Worm (Caenorhabditis elegans) whole organism, L2 larva: ENCODE results near the gene D2024.18.
A peak's percentile ranks its signal among the peaks of the same experiment; 100 is the strongest.

Experiments
- C34F6.9 ChIP-seq: fragments of 150-350 bp; optimal IDR thresholded peaks from 2 replicates; lab custom pipeline; 2014; ENCODE audit warnings: missing biosample characterization, missing genetic modification characterization
- F13H6.1 ChIP-seq: sonication (generic microtip); optimal IDR thresholded peaks from 2 replicates; lab custom pipeline; 2016; ENCODE audit warnings: missing genetic modification characterization, missing compliant biosample characterization
- R02D3.7 ChIP-seq: fragments of 150-350 bp; optimal IDR thresholded peaks from 2 replicates; lab custom pipeline; 2014; ENCODE audit warnings: missing biosample characterization, missing genetic modification characterization
- Y55F3AM.14 ChIP-seq: fragments of 200-800 bp; sonication (Bioruptor generic); optimal IDR thresholded peaks from 2 replicates; lab custom pipeline; 2018; ENCODE audit warnings: mild to moderate bottlenecking, missing genetic modification characterization, missing compliant biosample characterization
- ZK546.5 ChIP-seq: sonication (generic microtip); optimal IDR thresholded peaks from 2 replicates; lab custom pipeline; 2017; ENCODE audit warnings: missing biosample characterization, missing genetic modification characterization
- alr-1 ChIP-seq: fragments of 150-350 bp; optimal IDR thresholded peaks from 2 replicates; lab custom pipeline; 2014; ENCODE audit warnings: missing biosample characterization, missing genetic modification characterization
- aly-2 ChIP-seq: fragments of 150-350 bp; optimal IDR thresholded peaks from 2 replicates; lab custom pipeline; 2014; ENCODE audit warnings: missing biosample characterization, missing genetic modification characterization
- ama-1 ChIP-seq: fragments of 150-350 bp; optimal IDR thresholded peaks from 2 replicates; lab custom pipeline; 2018; ENCODE audit warnings: inconsistent platforms
- blmp-1 ChIP-seq: sonication (generic microtip); optimal IDR thresholded peaks from 2 replicates; lab custom pipeline; 2017; ENCODE audit warnings: missing genetic modification characterization, mild to moderate bottlenecking, missing compliant biosample characterization, antibody characterized with exemption, moderate library complexity; ENCODE audit not compliant: insufficient read depth
- ceh-16 ChIP-seq: fragments of 150-350 bp; optimal IDR thresholded peaks from 2 replicates; lab custom pipeline; 2014; ENCODE audit warnings: missing biosample characterization, missing genetic modification characterization
- crh-2 ChIP-seq: sonication (generic microtip); optimal IDR thresholded peaks from 2 replicates; lab custom pipeline; 2017; ENCODE audit warnings: missing biosample characterization, missing genetic modification characterization
- dmd-4 ChIP-seq: sonication (generic microtip); optimal IDR thresholded peaks from 2 replicates; lab custom pipeline; 2017; ENCODE audit warnings: missing biosample characterization, missing genetic modification characterization
- egl-27 ChIP-seq: sonication (generic microtip); optimal IDR thresholded peaks from 3 replicates; lab custom pipeline; 2017; ENCODE audit warnings: missing biosample characterization, missing genetic modification reagents, missing genetic modification characterization
- elt-1 ChIP-seq: fragments of 150-350 bp; optimal IDR thresholded peaks from 2 replicates; lab custom pipeline; 2014; ENCODE audit warnings: missing biosample characterization, missing genetic modification characterization
- elt-3 ChIP-seq: sonication (generic microtip); optimal IDR thresholded peaks from 2 replicates; lab custom pipeline; 2017; ENCODE audit warnings: missing biosample characterization, missing genetic modification characterization
- fos-1 ChIP-seq: fragments of 150-350 bp; optimal IDR thresholded peaks from 2 replicates; lab custom pipeline; 2014; ENCODE audit warnings: missing biosample characterization, missing genetic modification characterization
- gmeb-1 ChIP-seq: fragments of 150-350 bp; optimal IDR thresholded peaks from 2 replicates; lab custom pipeline; 2014; ENCODE audit warnings: missing biosample characterization, missing genetic modification characterization
- lin-39 ChIP-seq: fragments of 150-350 bp; optimal IDR thresholded peaks from 2 replicates; lab custom pipeline; 2014; ENCODE audit warnings: missing biosample characterization, missing genetic modification reagents, missing genetic modification characterization
- lsy-2 ChIP-seq, 2 experiments: fragments of 150-350 bp in 1 of 2; sonication (generic microtip) in 1 of 2; optimal IDR thresholded peaks; 2 replicates each; lab custom pipeline; 2014 to 2017; ENCODE audit warnings: missing biosample characterization in 2 of 2, missing genetic modification characterization in 2 of 2
- mab-5 ChIP-seq: fragments of 150-350 bp; optimal IDR thresholded peaks from 2 replicates; lab custom pipeline; 2014; ENCODE audit warnings: missing biosample characterization, missing genetic modification characterization
- mbf-1 ChIP-seq: sonication (generic microtip); optimal IDR thresholded peaks from 2 replicates; lab custom pipeline; 2017; ENCODE audit warnings: missing biosample characterization, missing genetic modification characterization
- mdl-1 ChIP-seq, 2 experiments: fragments of 150-350 bp in 1 of 2; sonication (generic microtip) in 1 of 2; optimal IDR thresholded peaks; 2 replicates each; lab custom pipeline; 2017; ENCODE audit warnings: missing biosample characterization in 2 of 2, missing genetic modification characterization in 2 of 2
- nhr-10 ChIP-seq: sonication (generic microtip); optimal IDR thresholded peaks from 2 replicates; lab custom pipeline; 2017; ENCODE audit warnings: missing biosample characterization, missing genetic modification characterization
- nhr-11 ChIP-seq: fragments of 150-350 bp; optimal IDR thresholded peaks from 2 replicates; lab custom pipeline; 2014; ENCODE audit warnings: missing biosample characterization, missing genetic modification characterization
- nhr-12 ChIP-seq: fragments of 150-350 bp; optimal IDR thresholded peaks from 2 replicates; lab custom pipeline; 2014; ENCODE audit warnings: missing biosample characterization, missing genetic modification characterization
- nhr-129 ChIP-seq: fragments of 150-350 bp; optimal IDR thresholded peaks from 2 replicates; lab custom pipeline; 2014; ENCODE audit warnings: missing biosample characterization, missing genetic modification characterization
- nhr-21 ChIP-seq: fragments of 150-350 bp; optimal IDR thresholded peaks from 2 replicates; lab custom pipeline; 2014; ENCODE audit warnings: missing biosample characterization, missing genetic modification characterization
- nhr-23 ChIP-seq: fragments of 150-350 bp; optimal IDR thresholded peaks from 2 replicates; lab custom pipeline; 2014; ENCODE audit warnings: missing biosample characterization, missing genetic modification reagents, missing genetic modification characterization
- nhr-237 ChIP-seq: fragments of 150-350 bp; optimal IDR thresholded peaks from 2 replicates; lab custom pipeline; 2014; ENCODE audit warnings: missing biosample characterization, missing genetic modification characterization
- nhr-25 ChIP-seq: fragments of 150-350 bp; sonication (generic microtip); optimal IDR thresholded peaks from 3 replicates; lab custom pipeline; 2014; ENCODE audit warnings: missing biosample characterization, missing genetic modification characterization
- nhr-77 ChIP-seq: fragments of 150-350 bp; optimal IDR thresholded peaks from 2 replicates; lab custom pipeline; 2014; ENCODE audit warnings: missing biosample characterization, missing genetic modification characterization
- peb-1 ChIP-seq: fragments of 150-350 bp; optimal IDR thresholded peaks from 2 replicates; lab custom pipeline; 2014; ENCODE audit warnings: missing biosample characterization, missing genetic modification characterization
- skn-1 ChIP-seq: sonication (generic microtip); optimal IDR thresholded peaks from 2 replicates; lab custom pipeline; 2017; ENCODE audit warnings: missing biosample characterization, missing genetic modification characterization
- sma-3 ChIP-seq: sonication (generic microtip); optimal IDR thresholded peaks from 2 replicates; lab custom pipeline; 2016; ENCODE audit warnings: missing genetic modification reagents, missing genetic modification characterization, missing compliant biosample characterization
- sma-9 ChIP-seq, 2 experiments: fragments of 150-350 bp in 1 of 2; sonication (generic microtip) in 1 of 2; optimal IDR thresholded peaks; 2 replicates each; lab custom pipeline; 2014 to 2016; ENCODE audit warnings: missing genetic modification characterization in 2 of 2, mild to moderate bottlenecking in 1 of 2, missing biosample characterization in 1 of 2, missing compliant biosample characterization in 1 of 2, missing genetic modification reagents in 1 of 2, moderate library complexity in 1 of 2
- snpc-4 ChIP-seq: fragments of 150-350 bp; optimal IDR thresholded peaks from 2 replicates; lab custom pipeline; 2014; ENCODE audit warnings: missing biosample characterization, missing genetic modification characterization
- unc-55 ChIP-seq: fragments of 150-350 bp; sonication (generic microtip); optimal IDR thresholded peaks from 3 replicates; lab custom pipeline; 2014; ENCODE audit warnings: missing biosample characterization, missing genetic modification reagents, missing genetic modification characterization
- unc-62 ChIP-seq: fragments of 150-350 bp; optimal IDR thresholded peaks from 2 replicates; lab custom pipeline; 2014; ENCODE audit warnings: missing biosample characterization, missing genetic modification reagents, missing genetic modification characterization
- ztf-1 ChIP-seq: fragments of 200-800 bp; sonication (Bioruptor generic); conservative IDR thresholded peaks from 2 replicates; pipeline ENCODE4 v1.3.6; 2022; ENCODE audit warnings: missing genetic modification characterization, missing compliant biosample characterization
- ztf-11 ChIP-seq: sonication (generic microtip); optimal IDR thresholded peaks from 2 replicates; lab custom pipeline; 2017; ENCODE audit warnings: missing biosample characterization, missing genetic modification characterization
- ztf-4 ChIP-seq: fragments of 150-350 bp; optimal IDR thresholded peaks from 2 replicates; lab custom pipeline; 2014; ENCODE audit warnings: missing biosample characterization, missing genetic modification characterization

D2024.18 gene

DNA sequence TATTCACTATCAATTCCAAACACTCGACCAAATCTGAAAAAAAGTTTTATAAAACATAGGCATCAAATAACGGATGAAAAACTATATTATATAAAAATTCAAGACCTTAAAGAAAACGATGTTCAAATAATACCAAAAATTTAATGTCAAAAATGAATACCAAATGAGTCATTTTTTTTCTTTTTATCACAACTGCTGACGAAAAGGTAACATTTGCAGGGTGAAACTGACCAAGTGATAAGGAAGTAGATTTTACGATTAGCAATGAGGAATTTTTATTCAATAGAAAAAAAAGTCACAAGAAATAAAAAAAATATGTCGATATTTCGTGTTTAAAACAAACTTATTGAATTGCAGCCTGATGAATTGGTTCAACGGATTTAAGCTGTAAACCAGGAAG, 35.6 kb downstream of the D2024.18 start, which contains the start of gene C06E4.8:
Gene C06E4.8 (minus strand): TSS at position 37 of the 400 bp plus-strand sequence.
- TF ChIP-seq gmeb-1 (tag; lab: Kevin White, UChicago), result no peak
- peak; percentile 66 for TF ChIP-seq fos-1 (tag; lab: Kevin White, UChicago)

DNA sequence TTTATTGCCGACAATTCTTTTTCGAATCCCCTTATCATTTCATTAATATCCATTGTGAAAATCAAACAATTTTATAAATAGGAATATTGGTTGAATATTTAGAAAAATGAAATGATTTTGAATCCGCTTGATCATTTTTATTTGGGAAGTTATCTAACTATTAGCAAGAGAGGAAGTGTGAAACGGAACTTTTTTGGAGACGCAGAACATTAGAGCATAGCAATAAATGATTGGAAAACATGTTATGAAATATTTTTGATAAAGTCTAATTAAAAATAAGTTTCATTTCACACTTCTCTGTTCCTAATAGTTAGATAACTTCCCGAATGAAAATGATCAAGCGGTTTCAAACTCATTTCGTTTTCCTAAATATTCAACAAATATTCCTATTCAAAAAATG, 37.2 kb downstream of the D2024.18 start, which contains the start of gene F42C5.3:
Gene F42C5.3 (minus strand): TSS at position 101 of the 400 bp plus-strand sequence.
- no peak for TF ChIP-seq nhr-129 (tag; lab: Kevin White, UChicago)
- no peak for TF ChIP-seq blmp-1 (tag; lab: Kevin White, UChicago)
- no peak for TF ChIP-seq mbf-1 (tag; lab: Kevin White, UChicago)
- TF ChIP-seq elt-3 (tag; lab: Kevin White, UChicago), result no peak
- no peak for TF ChIP-seq elt-1 (tag; lab: Kevin White, UChicago)
- no peak for TF ChIP-seq dmd-4 (tag; lab: Kevin White, UChicago)
- no peak for TF ChIP-seq nhr-11
- TF ChIP-seq egl-27 (tag; lab: Kevin White, UChicago), result no peak

DNA sequence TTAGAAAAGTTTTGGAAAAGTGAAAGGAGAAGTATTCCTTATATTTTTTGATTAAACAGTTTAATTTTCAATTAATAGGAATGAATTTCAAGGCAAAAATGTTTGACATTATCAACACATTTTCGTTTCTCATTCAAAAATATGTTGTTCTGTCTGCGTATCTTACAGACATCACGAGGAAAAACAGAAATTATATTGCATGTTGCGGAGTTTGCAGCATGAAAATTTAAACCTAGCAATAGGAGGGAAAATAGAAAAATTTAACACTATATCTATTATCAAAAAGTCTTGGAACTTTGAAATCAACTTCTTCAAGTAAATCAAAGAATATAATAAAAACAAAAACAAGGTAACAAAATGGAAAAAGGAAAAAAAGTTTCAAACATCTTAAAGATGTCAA, 40.8 kb downstream of the D2024.18 start:
- TF ChIP-seq gmeb-1 (tag; lab: Kevin White, UChicago), result peak; percentile 8
- no peak for TF ChIP-seq lsy-2 (tag; optimal IDR thresholded peaks at IDR 0.05; lab: Kevin White, UChicago)
- TF ChIP-seq blmp-1 (tag; lab: Kevin White, UChicago), result no peak
- no peak for TF ChIP-seq aly-2
- no peak for TF ChIP-seq ZK546.5 (tag; lab: Kevin White, UChicago)
- no peak for TF ChIP-seq nhr-77
- TF ChIP-seq nhr-129 (tag; lab: Kevin White, UChicago), result peak; percentile 14
- TF ChIP-seq R02D3.7 (tag; lab: Kevin White, UChicago), result no peak
- no peak for TF ChIP-seq dmd-4 (tag; lab: Kevin White, UChicago)
- no peak for TF ChIP-seq unc-62 (GFP tag; lab: Kevin White, UChicago)
- TF ChIP-seq nhr-12 (tag; lab: Kevin White, UChicago), result no peak
- no peak for TF ChIP-seq mdl-1 (tag; optimal IDR thresholded peaks at IDR 0.05; lab: Kevin White, UChicago)
- TF ChIP-seq ama-1 (lab: Kevin White, UChicago), result no peak
- TF ChIP-seq C34F6.9, result peak; percentile 0
- TF ChIP-seq fos-1 (tag; lab: Kevin White, UChicago), result peak; percentile 19
- no peak for TF ChIP-seq peb-1 (tag; lab: Kevin White, UChicago)
- no peak for TF ChIP-seq mab-5
- no peak for TF ChIP-seq sma-9 (GFP tag; optimal IDR thresholded peaks at IDR 0.05; lab: Kevin White, UChicago)
- no peak for TF ChIP-seq sma-9 (tag; optimal IDR thresholded peaks at IDR 0.05; lab: Kevin White, UChicago)
- peak; percentile 10 for TF ChIP-seq crh-2
- TF ChIP-seq unc-55 (GFP tag; lab: Kevin White, UChicago), result peak; percentile 19
- TF ChIP-seq egl-27 (tag; lab: Kevin White, UChicago), result no peak
- TF ChIP-seq ztf-11 (tag; lab: Kevin White, UChicago), result no peak
- no peak for TF ChIP-seq nhr-21 (tag; lab: Kevin White, UChicago)
- TF ChIP-seq Y55F3AM.14, result no peak
- no peak for TF ChIP-seq snpc-4 (tag; lab: Kevin White, UChicago)
- no peak for TF ChIP-seq elt-3 (tag; lab: Kevin White, UChicago)
- TF ChIP-seq ceh-16 (tag; lab: Kevin White, UChicago), result no peak
- no peak for TF ChIP-seq nhr-25 (tag; lab: Kevin White, UChicago)
- TF ChIP-seq F13H6.1 (tag; lab: Kevin White, UChicago), result no peak
- no peak for TF ChIP-seq alr-1
- no peak for TF ChIP-seq ztf-4
- TF ChIP-seq elt-1 (tag; lab: Kevin White, UChicago), result no peak
- TF ChIP-seq nhr-11, result no peak

DNA sequence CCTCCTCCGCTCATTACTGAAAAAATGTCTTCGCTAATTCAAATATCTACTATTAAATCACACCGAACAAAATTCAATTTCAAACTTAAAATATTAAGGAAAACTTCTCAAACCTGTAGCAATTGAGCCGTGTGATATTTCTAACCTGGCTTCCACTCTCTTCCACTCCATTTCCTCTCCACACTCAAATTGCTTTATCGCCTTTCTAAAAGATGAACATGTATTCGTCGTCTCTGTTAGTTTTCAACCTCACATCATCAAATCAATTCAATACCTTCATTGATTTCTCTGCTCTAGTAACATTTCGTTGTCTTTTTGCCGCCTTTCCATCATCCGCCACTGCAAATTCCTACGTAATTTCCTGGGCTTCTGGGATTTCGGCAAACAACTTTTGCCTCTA, 41.7 kb downstream of the D2024.18 start, which contains the start of gene F42C5.4:
Gene F42C5.4 (minus strand): TSS at position 171 of the 400 bp plus-strand sequence.
- TF ChIP-seq nhr-23 (tag; lab: Kevin White, UChicago) (no peak), nhr-10 (tag; lab: Kevin White, UChicago) (no peak), dmd-4 (tag; lab: Kevin White, UChicago) (no peak), skn-1 (tag; lab: Kevin White, UChicago) (no peak), alr-1 (no peak), nhr-77 (no peak), sma-3 (GFP tag; lab: Kevin White, UChicago) (no peak), nhr-237 (tag; lab: Kevin White, UChicago) (no peak), crh-2 (no peak), lin-39 (tag; lab: Kevin White, UChicago) (no peak), ztf-1 (GFP tag; lab: Robert Waterston, UW) (no peak), C34F6.9 (no peak)
